Worm (Caenorhabditis elegans): ENCODE measurements around the gene fbxb-46.

ce11 chrII:1600661-1601060 is 29.7 kb upstream of the fbxb-46 start, which contains the start of gene bath-26:
- TF ChIP-seq sptf-1 (tag; optimal IDR thresholded peaks at IDR 0.05) (no peak), nhr-76 (tag; optimal IDR thresholded peaks at IDR 0.05) (no peak), ztf-4 (tag; optimal IDR thresholded peaks at IDR 0.05) (no peak), mep-1 (tag; optimal IDR thresholded peaks at IDR 0.05) (no peak), lin-35 (GFP tag; optimal IDR thresholded peaks at IDR 0.05) (no peak), lir-3 (tag; optimal IDR thresholded peaks at IDR 0.05; ENCODE audit: poor library complexity) (no peak), lin-15B (tag; optimal IDR thresholded peaks at IDR 0.05) (no peak), nhr-90 (tag; optimal IDR thresholded peaks at IDR 0.05; ENCODE audit: poor library complexity) (no peak), C16A3.4 (tag; optimal IDR thresholded peaks at IDR 0.05) (no peak), elt-3 (tag; optimal IDR thresholded peaks at IDR 0.05) (no peak), mdl-1 (tag; optimal IDR thresholded peaks at IDR 0.05) (no peak), dpl-1 (GFP tag; optimal IDR thresholded peaks at IDR 0.05) (no peak)
